Worm (Caenorhabditis elegans) whole organism, L4 larva: Measurements from ENCODE around the gene vha-9.

Experiments used
- F10B5.3 ChIP-seq: sonication (generic microtip); optimal IDR thresholded peaks from 2 replicates; lab custom pipeline; 2016; ENCODE audit warnings: mild to moderate bottlenecking, missing genetic modification characterization, missing compliant biosample characterization
- F26F4.8 ChIP-seq: fragments of 200-800 bp; sonication (Bioruptor generic); conservative IDR thresholded peaks from 2 replicates; pipeline ENCODE4 v1.3.6; 2022; ENCODE audit warnings: missing genetic modification characterization, missing compliant biosample characterization
- F44E2.7 ChIP-seq: fragments of 200-800 bp; sonication (Bioruptor generic); IDR thresholded peaks from 2 replicates; pipeline ENCODE4 v2.1.2; 2022; ENCODE audit warnings: missing genetic modification characterization, missing compliant biosample characterization
- T26A8.4 ChIP-seq: fragments of 200-800 bp; sonication (Bioruptor generic); IDR thresholded peaks from 2 replicates; pipeline ENCODE4 v1.3.6; 2022; ENCODE audit warnings: missing genetic modification characterization, missing compliant biosample characterization
- Y105C5A.15 ChIP-seq: fragments of 200-800 bp; sonication (Bioruptor generic); IDR thresholded peaks from 2 replicates; pipeline ENCODE4 v1.3.6; 2022; ENCODE audit warnings: missing genetic modification characterization, missing compliant biosample characterization
- Y48G9A.11 ChIP-seq: fragments of 200-800 bp; sonication (Bioruptor generic); IDR thresholded peaks from 2 replicates; pipeline ENCODE4 v1.3.6; 2022; ENCODE audit warnings: missing genetic modification reagents, missing genetic modification characterization, missing compliant biosample characterization
- aha-1 ChIP-seq: fragments of 150-350 bp; peaks from one replicate; lab custom pipeline; 2014; ENCODE audit warnings: missing biosample characterization, missing genetic modification characterization
- arid-1 ChIP-seq: fragments of 200-800 bp; sonication (Bioruptor generic); conservative IDR thresholded peaks from 2 replicates; pipeline ENCODE4 v1.3.6; 2022; ENCODE audit warnings: missing genetic modification reagents, missing genetic modification characterization, missing compliant biosample characterization
- attf-4 ChIP-seq: sonication (generic microtip); optimal IDR thresholded peaks from 3 replicates; lab custom pipeline; 2017; ENCODE audit warnings: missing biosample characterization, missing genetic modification characterization
- ces-1 ChIP-seq: fragments of 150-350 bp; sonication (generic microtip); optimal IDR thresholded peaks from 4 replicates; lab custom pipeline; 2014; ENCODE audit warnings: missing biosample characterization, missing genetic modification reagents, missing genetic modification characterization
- cey-2 ChIP-seq: sonication (generic microtip); optimal IDR thresholded peaks from 3 replicates; lab custom pipeline; 2017; ENCODE audit warnings: missing genetic modification characterization, mild to moderate bottlenecking, missing compliant biosample characterization, antibody characterized with exemption, borderline replicate concordance; ENCODE audit not compliant: insufficient read depth
- daf-12 ChIP-seq: fragments of 150-350 bp; optimal IDR thresholded peaks from 2 replicates; lab custom pipeline; 2014; ENCODE audit warnings: missing biosample characterization, missing genetic modification reagents, missing genetic modification characterization
- daf-19 ChIP-seq: fragments of 200-800 bp; sonication (Bioruptor generic); conservative IDR thresholded peaks from 2 replicates; pipeline ENCODE4 v1.3.6; 2022; ENCODE audit warnings: missing genetic modification characterization, missing compliant biosample characterization
- dmd-8 ChIP-seq: fragments of 200-800 bp; sonication (Bioruptor generic); IDR thresholded peaks from 2 replicates; pipeline ENCODE4 v1.3.6; 2022; ENCODE audit warnings: missing genetic modification characterization, missing compliant biosample characterization
- dpl-1 ChIP-seq: fragments of 150-350 bp; optimal IDR thresholded peaks from 2 replicates; lab custom pipeline; 2014; ENCODE audit warnings: missing biosample characterization, missing genetic modification reagents, missing genetic modification characterization
- dve-1 ChIP-seq: sonication (generic microtip); optimal IDR thresholded peaks from 2 replicates; lab custom pipeline; 2017; ENCODE audit warnings: antibody characterized with exemption, mild to moderate bottlenecking, missing genetic modification characterization, missing compliant biosample characterization; ENCODE audit not compliant: insufficient read depth
- egl-43 ChIP-seq: fragments of 200-800 bp; sonication (Bioruptor generic); IDR thresholded peaks from 2 replicates; pipeline ENCODE4 v1.3.6; 2022; ENCODE audit warnings: missing genetic modification reagents, missing genetic modification characterization, missing compliant biosample characterization
- gei-8 ChIP-seq: fragments of 200-800 bp; sonication (Bioruptor generic); optimal IDR thresholded peaks from 2 replicates; lab custom pipeline; 2018; ENCODE audit warnings: mild to moderate bottlenecking, missing genetic modification characterization, missing compliant biosample characterization
- hif-1 ChIP-seq, 2 experiments: sonication (generic microtip); optimal IDR thresholded peaks; 2 replicates each; lab custom pipeline; 2016 to 2017; ENCODE audit warnings: missing compliant biosample characterization in 2 of 2, missing genetic modification characterization in 2 of 2, missing genetic modification reagents in 2 of 2, missing genotype in 2 of 2, mild to moderate bottlenecking in 1 of 2
- jun-1 ChIP-seq: fragments of 150-350 bp; optimal IDR thresholded peaks from 2 replicates; lab custom pipeline; 2014; ENCODE audit warnings: missing biosample characterization, missing genetic modification reagents, missing genetic modification characterization
- lim-7 ChIP-seq: fragments of 200-800 bp; sonication (Bioruptor generic); IDR thresholded peaks from 2 replicates; pipeline ENCODE4 v1.3.6; 2022; ENCODE audit warnings: missing genetic modification characterization, missing compliant biosample characterization
- lin-39 ChIP-seq: fragments of 150-350 bp; optimal IDR thresholded peaks from 2 replicates; lab custom pipeline; 2014; ENCODE audit warnings: missing biosample characterization, missing genetic modification reagents, missing genetic modification characterization
- lir-3 ChIP-seq: sonication (generic microtip); optimal IDR thresholded peaks from 2 replicates; lab custom pipeline; 2016; ENCODE audit warnings: mild to moderate bottlenecking, missing genetic modification characterization, missing compliant biosample characterization
- lsy-2 ChIP-seq, 2 experiments: fragments of 150-350 bp in 1 of 2; sonication (generic microtip) in 1 of 2; optimal IDR thresholded peaks; 2 replicates each; lab custom pipeline; 2014 to 2017; ENCODE audit warnings: missing biosample characterization in 2 of 2, missing genetic modification characterization in 2 of 2
- mdt-29 ChIP-seq: fragments of 200-800 bp; sonication (Bioruptor generic); IDR thresholded peaks from 2 replicates; pipeline ENCODE4 v1.3.6; 2022; ENCODE audit warnings: missing genetic modification reagents, missing genetic modification characterization, missing compliant biosample characterization
- mep-1 ChIP-seq: fragments of 150-350 bp; sonication (generic microtip); optimal IDR thresholded peaks from 3 replicates; lab custom pipeline; 2014; ENCODE audit warnings: missing biosample characterization, missing genetic modification characterization
- mes-2 ChIP-seq: sonication (generic microtip); optimal IDR thresholded peaks from 2 replicates; lab custom pipeline; 2016; ENCODE audit warnings: missing genotype, mild to moderate bottlenecking, missing genetic modification characterization, missing compliant biosample characterization; ENCODE audit not compliant: poor library complexity, severe bottlenecking
- nhr-10 ChIP-seq: fragments of 150-350 bp; optimal IDR thresholded peaks from 2 replicates; lab custom pipeline; 2014; ENCODE audit warnings: missing biosample characterization, missing genetic modification characterization
- nhr-102 ChIP-seq: sonication (generic microtip); optimal IDR thresholded peaks from 2 replicates; lab custom pipeline; 2016; ENCODE audit warnings: mild to moderate bottlenecking, missing genetic modification characterization, moderate library complexity, missing compliant biosample characterization
- nhr-111 ChIP-seq: fragments of 200-800 bp; sonication (Bioruptor generic); optimal IDR thresholded peaks from 2 replicates; lab custom pipeline; 2018; ENCODE audit warnings: mild to moderate bottlenecking, missing genetic modification characterization, missing compliant biosample characterization
- nhr-237 ChIP-seq: sonication (generic microtip); optimal IDR thresholded peaks from 2 replicates; lab custom pipeline; 2017; ENCODE audit warnings: missing biosample characterization, missing genetic modification characterization
- nhr-41 ChIP-seq: fragments of 200-800 bp; sonication (Bioruptor generic); IDR thresholded peaks from 2 replicates; pipeline ENCODE4 v1.3.6; 2022; ENCODE audit warnings: missing genetic modification reagents, missing genetic modification characterization, missing compliant biosample characterization
- nhr-42 ChIP-seq: fragments of 200-800 bp; sonication (Bioruptor generic); IDR thresholded peaks from 2 replicates; pipeline ENCODE4 v1.3.6; 2022; ENCODE audit warnings: missing genetic modification characterization, missing compliant biosample characterization
- nhr-48 ChIP-seq: sonication (generic microtip); optimal IDR thresholded peaks from 2 replicates; lab custom pipeline; 2016; ENCODE audit warnings: mild to moderate bottlenecking, missing genetic modification characterization, missing compliant biosample characterization
- nhr-6 ChIP-seq: fragments of 150-350 bp; optimal IDR thresholded peaks from 2 replicates; lab custom pipeline; 2014; ENCODE audit warnings: missing biosample characterization, missing genetic modification characterization
- nhr-76 ChIP-seq: fragments of 150-350 bp; optimal IDR thresholded peaks from 2 replicates; lab custom pipeline; 2014; ENCODE audit warnings: missing biosample characterization, missing genetic modification characterization
- rbr-2 ChIP-seq: sonication (generic microtip); optimal IDR thresholded peaks from 2 replicates; lab custom pipeline; 2016; ENCODE audit warnings: missing genotype, missing genetic modification characterization, missing compliant biosample characterization
- saeg-2 ChIP-seq: fragments of 200-800 bp; sonication (Bioruptor generic); IDR thresholded peaks from 2 replicates; pipeline ENCODE4 v1.3.6; 2022; ENCODE audit warnings: missing genetic modification reagents, missing genetic modification characterization, missing compliant biosample characterization
- set-16 ChIP-seq: fragments of 200-800 bp; sonication (Bioruptor generic); IDR thresholded peaks from 2 replicates; pipeline ENCODE4 v1.3.6; 2022; ENCODE audit warnings: missing genetic modification reagents, missing genetic modification characterization, missing compliant biosample characterization
- skn-1 ChIP-seq: fragments of 150-350 bp; optimal IDR thresholded peaks from 2 replicates; lab custom pipeline; 2014; ENCODE audit warnings: missing biosample characterization, missing genetic modification characterization
- snpc-1.2 ChIP-seq: fragments of 200-800 bp; sonication (Bioruptor generic); IDR thresholded peaks from 2 replicates; pipeline ENCODE4 v1.3.6; 2022; ENCODE audit warnings: missing genetic modification reagents, missing genetic modification characterization, missing compliant biosample characterization
- snpc-4 ChIP-seq: fragments of 150-350 bp; optimal IDR thresholded peaks from 2 replicates; lab custom pipeline; 2014; ENCODE audit warnings: missing biosample characterization, missing genetic modification characterization
- spr-1 ChIP-seq: sonication (generic microtip); optimal IDR thresholded peaks from 2 replicates; lab custom pipeline; 2016; ENCODE audit warnings: mild to moderate bottlenecking, missing genetic modification characterization, missing compliant biosample characterization
- tag-97 ChIP-seq: fragments of 200-800 bp; sonication (Bioruptor generic); IDR thresholded peaks from 2 replicates; pipeline ENCODE4 v1.3.6; 2022; ENCODE audit warnings: missing genetic modification characterization, missing compliant biosample characterization
- unc-62 ChIP-seq, 3 experiments: fragments of 150-350 bp in 1 of 3; sonication (generic microtip); optimal IDR thresholded peaks in 2 of 3; peaks in 1 of 3; 1 replicate in 1 of 3; 2 replicates in 2 of 3; lab custom pipeline; 2014 to 2017; ENCODE audit warnings: missing biosample characterization in 3 of 3, missing genetic modification characterization in 3 of 3, missing genetic modification reagents in 3 of 3, missing genotype in 1 of 3
- zag-1 ChIP-seq: fragments of 150-350 bp; optimal IDR thresholded peaks from 2 replicates; lab custom pipeline; 2014; ENCODE audit warnings: missing biosample characterization, missing genetic modification characterization
- zfp-3 ChIP-seq: fragments of 200-800 bp; sonication (Bioruptor generic); conservative IDR thresholded peaks from 2 replicates; pipeline ENCODE4 v1.3.6; 2022; ENCODE audit warnings: missing genetic modification reagents, missing genetic modification characterization, missing compliant biosample characterization
- zip-11 ChIP-seq: fragments of 200-800 bp; sonication (Bioruptor generic); IDR thresholded peaks from 2 replicates; pipeline ENCODE4 v1.3.6; 2022; ENCODE audit warnings: missing genetic modification characterization, missing compliant biosample characterization
- zip-2 ChIP-seq: fragments of 150-350 bp; optimal IDR thresholded peaks from 2 replicates; lab custom pipeline; 2014; ENCODE audit warnings: missing biosample characterization, missing genetic modification characterization
- ztf-11 ChIP-seq: fragments of 150-350 bp; optimal IDR thresholded peaks from 2 replicates; lab custom pipeline; 2014; ENCODE audit warnings: missing biosample characterization, missing genetic modification characterization

The vha-9 gene

DNA sequence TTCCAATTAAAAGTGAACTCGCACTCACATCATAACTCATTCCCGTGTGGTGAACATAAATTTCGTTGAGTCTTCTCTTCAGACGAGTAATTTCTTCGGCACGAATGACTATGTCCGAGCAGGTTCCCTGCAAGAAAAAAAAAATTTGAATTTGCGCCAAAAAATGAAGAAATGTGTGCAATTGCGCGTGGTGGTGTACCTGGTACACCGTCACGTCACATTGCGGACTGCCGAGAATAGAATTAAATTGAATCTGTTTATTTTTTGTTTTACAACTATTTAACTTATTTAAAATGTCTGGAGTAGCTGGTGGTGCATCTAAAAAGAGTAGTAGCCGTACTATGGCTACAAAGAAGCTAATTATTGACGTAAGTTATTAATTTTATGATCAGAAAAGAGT is 2.6 kb downstream of the vha-9 start, which contains the start of gene mdt-22:
TSS of gene mdt-22 (plus strand) at position 263 of the 400 bp plus-strand sequence.
- TF ChIP-seq arid-1 (peak; percentile 78; the same call in 1 of the 2 replicates), F26F4.8 (GFP tag; lab: Robert Waterston, UW) (no peak), Y105C5A.15 (no peak), nhr-6 (peak; percentile 28), lsy-2 (tag; optimal IDR thresholded peaks at IDR 0.05; lab: Kevin White, UChicago) (peak in 1 of 2 experiments; percentile 83), cey-2 (tag; lab: Kevin White, UChicago) (no peak), snpc-1.2 (GFP tag; lab: Robert Waterston, UW) (peak; percentile 29; the same call in 1 of the 2 replicates), zfp-3 (GFP tag; lab: Robert Waterston, UW) (0 out of 2 replicates have a peak, but pooled peaks have one; percentile 56), lin-39 (no peak), mdt-29 (GFP tag; lab: Robert Waterston, UW) (no peak), T26A8.4 (GFP tag; lab: Robert Waterston, UW) (peak; percentile 74), nhr-111 (no peak), F44E2.7 (GFP tag; lab: Robert Waterston, UW) (no peak), set-16 (no peak), zip-2 (tag; lab: Kevin White, UChicago) (no peak), F10B5.3 (tag; lab: Kevin White, UChicago) (peak; percentile 27), dve-1 (tag; lab: Kevin White, UChicago) (peak; percentile 60), spr-1 (tag; lab: Kevin White, UChicago) (peak; percentile 52), mes-2 (peak; percentile 87), snpc-4 (tag; lab: Kevin White, UChicago) (no peak), ces-1 (GFP tag; lab: Kevin White, UChicago) (no peak), zag-1 (no peak), tag-97 (GFP tag; lab: Robert Waterston, UW) (no peak), nhr-102 (tag; lab: Kevin White, UChicago) (peak; percentile 58), nhr-76 (no peak), jun-1 (tag; lab: Kevin White, UChicago) (peak; percentile 1), lir-3 (tag; lab: Kevin White, UChicago) (no peak), nhr-48 (tag; lab: Kevin White, UChicago) (no peak), aha-1 (tag; lab: Kevin White, UChicago) (peak; percentile 90), unc-62 (GFP tag; optimal IDR thresholded peaks at IDR 0.05 in 1 of 2; lab: Kevin White, UChicago) (no peak), unc-62 (tag; optimal IDR thresholded peaks at IDR 0.05; lab: Kevin White, UChicago) (no peak), nhr-237 (tag; lab: Kevin White, UChicago) (no peak), ztf-11 (tag; lab: Kevin White, UChicago) (no peak), nhr-42 (0 out of 2 replicates have a peak, but pooled peaks have one; percentile 57), dmd-8 (GFP tag; lab: Robert Waterston, UW) (no peak), egl-43 (GFP tag; lab: Robert Waterston, UW) (peak; percentile 64; the same call in 1 of the 2 replicates), nhr-41 (GFP tag; lab: Robert Waterston, UW) (no peak), zip-11 (GFP tag; lab: Robert Waterston, UW) (no peak), mep-1 (tag; lab: Kevin White, UChicago) (peak; percentile 73), skn-1 (tag; lab: Kevin White, UChicago) (no peak), rbr-2 (tag; lab: Kevin White, UChicago) (peak; percentile 76), hif-1 (tag; optimal IDR thresholded peaks at IDR 0.05; lab: Kevin White, UChicago) (peak in 1 of 2 experiments; percentile 51), Y48G9A.11 (GFP tag; lab: Robert Waterston, UW) (peak; percentile 53; the same call in 1 of the 2 replicates), gei-8 (no peak), nhr-10 (no peak), daf-19 (0 out of 2 replicates have a peak, but pooled peaks have one; percentile 46), lim-7 (GFP tag; lab: Robert Waterston, UW) (no peak), daf-12 (tag; lab: Kevin White, UChicago) (no peak), attf-4 (tag; lab: Kevin White, UChicago) (no peak), saeg-2 (no peak), dpl-1 (peak; percentile 95)
